Fruit fly (Drosophila melanogaster) whole organism, embryonic: ENCODE measurements around the gene Nost.

Experiments
- CG10209 ChIP-seq: fragments of 200-800 bp; sonication (Bioruptor generic); optimal IDR thresholded peaks from 3 replicates; lab custom pipeline; 2017; ENCODE audit warnings: missing biosample characterization, mild to moderate bottlenecking, missing genetic modification characterization, missing genetic modification reagents
- Dp ChIP-seq: fragments of 200-800 bp; sonication (Bioruptor generic); optimal IDR thresholded peaks from 2 replicates; lab custom pipeline; 2018; ENCODE audit warnings: missing biosample characterization, mild to moderate bottlenecking, missing genetic modification characterization, moderate library complexity
- jumu ChIP-seq: fragments of 200-800 bp; sonication (Bioruptor generic); optimal IDR thresholded peaks from 3 replicates; lab custom pipeline; 2016; ENCODE audit warnings: missing biosample characterization, missing genetic modification characterization
- pita ChIP-seq: fragments of 200-800 bp; sonication (Bioruptor generic); optimal IDR thresholded peaks from 2 replicates; lab custom pipeline; 2017; ENCODE audit warnings: missing biosample characterization, mild to moderate bottlenecking, missing genetic modification characterization

DNA sequence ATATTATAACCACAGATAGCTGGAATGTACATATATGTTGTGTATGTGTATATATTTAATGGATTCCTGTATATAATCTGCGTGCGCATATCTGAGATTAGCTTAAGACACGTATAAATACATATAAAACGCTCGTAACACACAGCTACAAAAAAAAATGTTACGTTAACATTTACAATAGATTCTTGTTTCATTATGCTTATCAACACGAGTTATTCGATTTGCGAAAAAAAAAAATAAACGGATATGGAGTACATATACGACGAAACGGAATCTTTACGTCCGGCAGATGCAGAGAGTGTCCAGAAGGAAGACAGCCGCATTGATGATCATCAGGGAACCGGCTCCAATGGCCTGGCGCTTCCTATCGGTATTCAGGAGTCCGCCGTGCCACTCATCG lies 41.3 kb downstream of the Nost start, which contains the start of gene CG10970:
- TF ChIP-seq CG10209, result no peak
- no peak for TF ChIP-seq Dp (GFP tag; lab: Kevin White, UChicago)
- TF ChIP-seq pita (GFP tag; lab: Kevin White, UChicago), result no peak
- no peak for TF ChIP-seq jumu
